Worm (Caenorhabditis elegans) whole organism, late embryonic: Measurements from ENCODE around the gene cdc-25.3.

Source experiments
- C38D4.7 ChIP-seq: fragments of 200-800 bp; sonication (Bioruptor generic); optimal IDR thresholded peaks from 2 replicates; lab custom pipeline; 2018; ENCODE audit warnings: mild to moderate bottlenecking, missing genetic modification characterization, moderate library complexity, missing compliant biosample characterization
- F13H6.1 ChIP-seq: sonication (generic microtip); optimal IDR thresholded peaks from 2 replicates; lab custom pipeline; 2016; ENCODE audit warnings: missing genetic modification characterization, missing compliant biosample characterization
- Y22D7AL.16 ChIP-seq: sonication (generic microtip); optimal IDR thresholded peaks from 2 replicates; lab custom pipeline; 2016; ENCODE audit warnings: missing genetic modification characterization, missing compliant biosample characterization
- ama-1 ChIP-seq: fragments of 150-350 bp; optimal IDR thresholded peaks from 2 replicates; lab custom pipeline; 2014
- ceh-18 ChIP-seq: sonication (generic microtip); optimal IDR thresholded peaks from 2 replicates; lab custom pipeline; 2016; ENCODE audit warnings: missing genetic modification characterization, missing compliant biosample characterization
- ceh-19 ChIP-seq: fragments of 200-800 bp; sonication (Bioruptor generic); optimal IDR thresholded peaks from 2 replicates; lab custom pipeline; 2018; ENCODE audit warnings: mild to moderate bottlenecking, missing genetic modification characterization, missing compliant biosample characterization
- ceh-24 ChIP-seq: sonication (generic microtip); optimal IDR thresholded peaks from 2 replicates; lab custom pipeline; 2016; ENCODE audit warnings: mild to moderate bottlenecking, missing genetic modification characterization, missing compliant biosample characterization
- ceh-30 ChIP-seq: fragments of 150-350 bp; optimal IDR thresholded peaks from 2 replicates; lab custom pipeline; 2014; ENCODE audit warnings: missing biosample characterization, missing genetic modification characterization
- ceh-34 ChIP-seq: sonication (generic microtip); optimal IDR thresholded peaks from 2 replicates; lab custom pipeline; 2016; ENCODE audit warnings: mild to moderate bottlenecking, missing genetic modification characterization, missing compliant biosample characterization
- ceh-48 ChIP-seq: sonication (generic microtip); optimal IDR thresholded peaks from 2 replicates; lab custom pipeline; 2016; ENCODE audit warnings: missing genetic modification characterization, inconsistent platforms, missing compliant biosample characterization
- ceh-9 ChIP-seq: sonication (generic microtip); optimal IDR thresholded peaks from 2 replicates; lab custom pipeline; 2016; ENCODE audit warnings: mild to moderate bottlenecking, missing genetic modification characterization, inconsistent platforms, missing compliant biosample characterization
- che-1 ChIP-seq: sonication (generic microtip); optimal IDR thresholded peaks from 2 replicates; lab custom pipeline; 2016; ENCODE audit warnings: mild to moderate bottlenecking, missing genetic modification characterization, missing compliant biosample characterization
- dve-1 ChIP-seq: sonication (generic microtip); optimal IDR thresholded peaks from 2 replicates; lab custom pipeline; 2017; ENCODE audit warnings: antibody characterized with exemption, mild to moderate bottlenecking, missing genetic modification characterization, missing compliant biosample characterization
- elt-2 ChIP-seq: sonication (generic microtip); optimal IDR thresholded peaks from 2 replicates; lab custom pipeline; 2016; ENCODE audit warnings: missing genetic modification reagents, missing genetic modification characterization, missing compliant biosample characterization
- ets-4 ChIP-seq: sonication (generic microtip); optimal IDR thresholded peaks from 2 replicates; lab custom pipeline; 2016; ENCODE audit warnings: missing genetic modification characterization, missing compliant biosample characterization
- eyg-1 ChIP-seq: sonication (generic microtip); optimal IDR thresholded peaks from 2 replicates; lab custom pipeline; 2016; ENCODE audit warnings: missing genotype, missing genetic modification characterization, missing compliant biosample characterization
- fkh-10 ChIP-seq: fragments of 150-350 bp; optimal IDR thresholded peaks from 2 replicates; lab custom pipeline; 2014; ENCODE audit warnings: missing biosample characterization, missing genetic modification reagents, missing genetic modification characterization
- gmeb-2 ChIP-seq: sonication (generic microtip); optimal IDR thresholded peaks from 2 replicates; lab custom pipeline; 2016; ENCODE audit warnings: missing genetic modification characterization, inconsistent platforms, missing compliant biosample characterization
- hlh-30 ChIP-seq: sonication (generic microtip); optimal IDR thresholded peaks from 2 replicates; lab custom pipeline; 2017; ENCODE audit warnings: antibody characterized with exemption, missing genetic modification characterization, missing compliant biosample characterization; ENCODE audit not compliant: insufficient read depth
- hlh-6 ChIP-seq: sonication (generic microtip); optimal IDR thresholded peaks from 2 replicates; lab custom pipeline; 2016; ENCODE audit warnings: missing genotype, missing genetic modification characterization, missing compliant biosample characterization
- lin-11 ChIP-seq: fragments of 200-800 bp; sonication (Bioruptor generic); optimal IDR thresholded peaks from 2 replicates; lab custom pipeline; 2018; ENCODE audit warnings: mild to moderate bottlenecking, missing genetic modification characterization, missing compliant biosample characterization
- nfya-1 ChIP-seq: sonication (generic microtip); optimal IDR thresholded peaks from 2 replicates; lab custom pipeline; 2017; ENCODE audit warnings: missing genetic modification characterization, mild to moderate bottlenecking, missing compliant biosample characterization, antibody characterized with exemption, moderate library complexity
- nhr-232 ChIP-seq: sonication (generic microtip); optimal IDR thresholded peaks from 2 replicates; lab custom pipeline; 2016; ENCODE audit warnings: missing genetic modification characterization, missing compliant biosample characterization
- odd-2 ChIP-seq: sonication (generic microtip); optimal IDR thresholded peaks from 2 replicates; lab custom pipeline; 2017; ENCODE audit warnings: antibody characterized with exemption, mild to moderate bottlenecking, missing genetic modification characterization, missing compliant biosample characterization
- pag-3 ChIP-seq: sonication (generic microtip); optimal IDR thresholded peaks from 2 replicates; lab custom pipeline; 2016; ENCODE audit warnings: missing compliant biosample characterization, missing genetic modification characterization, borderline replicate concordance
- pat-9 ChIP-seq: fragments of 200-800 bp; sonication (Bioruptor generic); optimal IDR thresholded peaks from 2 replicates; lab custom pipeline; 2018; ENCODE audit warnings: mild to moderate bottlenecking, missing genetic modification characterization, moderate library complexity, missing compliant biosample characterization
- pax-1 ChIP-seq: fragments of 150-350 bp; optimal IDR thresholded peaks from 2 replicates; lab custom pipeline; 2014; ENCODE audit warnings: missing biosample characterization, missing genetic modification characterization
- pqm-1 ChIP-seq: sonication (generic microtip); optimal IDR thresholded peaks from 2 replicates; lab custom pipeline; 2016; ENCODE audit warnings: missing genetic modification characterization, missing compliant biosample characterization
- rnt-1 ChIP-seq: sonication (generic microtip); optimal IDR thresholded peaks from 2 replicates; lab custom pipeline; 2016; ENCODE audit warnings: missing genetic modification characterization, missing compliant biosample characterization
- tbx-2 ChIP-seq: sonication (generic microtip); optimal IDR thresholded peaks from 2 replicates; lab custom pipeline; 2016; ENCODE audit warnings: missing genetic modification characterization, missing compliant biosample characterization
- unc-3 ChIP-seq, 2 experiments: fragments of 200-800 bp in 1 of 2; sonication (Bioruptor generic) in 1 of 2; sonication (generic microtip) in 1 of 2; conservative IDR thresholded peaks in 1 of 2; optimal IDR thresholded peaks in 1 of 2; 2 replicates each; pipeline versions ENCODE4 v1.3.6 to Lab custom; 2016 to 2022; ENCODE audit warnings: missing compliant biosample characterization in 2 of 2, missing genetic modification characterization in 2 of 2, missing genetic modification reagents in 1 of 2
- zip-5 ChIP-seq: sonication (generic microtip); optimal IDR thresholded peaks from 2 replicates; lab custom pipeline; 2016; ENCODE audit warnings: missing genetic modification characterization, missing compliant biosample characterization

Gene cdc-25.3

ce11 chrIII:8917879-8918381 is at the start of gene cdc-25.3:
cdc-25.3 (minus strand) TSS chrIII:8917929.
- TF ChIP-seq ets-4 (tag; lab: Kevin White, UChicago), result no peak
- no peak for TF ChIP-seq ceh-34 (tag; lab: Kevin White, UChicago)
- no peak for TF ChIP-seq ceh-48
- no peak for TF ChIP-seq hlh-30 (tag; lab: Kevin White, UChicago)
- no peak for TF ChIP-seq odd-2 (tag; lab: Kevin White, UChicago)
- no peak for TF ChIP-seq elt-2 (tag; lab: Kevin White, UChicago)
- TF ChIP-seq ceh-9 (tag; lab: Kevin White, UChicago), result no peak
- no peak for TF ChIP-seq pqm-1
- no peak for TF ChIP-seq ceh-19
- TF ChIP-seq lin-11 (tag; lab: Kevin White, UChicago), result no peak
- no peak for TF ChIP-seq fkh-10 (GFP tag; lab: Kevin White, UChicago)
- TF ChIP-seq che-1, result no peak
- no peak for TF ChIP-seq hlh-6 (tag; lab: Kevin White, UChicago)
- TF ChIP-seq ceh-30 (tag; lab: Kevin White, UChicago), result no peak
- no peak for TF ChIP-seq dve-1 (tag; lab: Kevin White, UChicago)
- TF ChIP-seq, all 69 proteins: peak for 0

DNA sequence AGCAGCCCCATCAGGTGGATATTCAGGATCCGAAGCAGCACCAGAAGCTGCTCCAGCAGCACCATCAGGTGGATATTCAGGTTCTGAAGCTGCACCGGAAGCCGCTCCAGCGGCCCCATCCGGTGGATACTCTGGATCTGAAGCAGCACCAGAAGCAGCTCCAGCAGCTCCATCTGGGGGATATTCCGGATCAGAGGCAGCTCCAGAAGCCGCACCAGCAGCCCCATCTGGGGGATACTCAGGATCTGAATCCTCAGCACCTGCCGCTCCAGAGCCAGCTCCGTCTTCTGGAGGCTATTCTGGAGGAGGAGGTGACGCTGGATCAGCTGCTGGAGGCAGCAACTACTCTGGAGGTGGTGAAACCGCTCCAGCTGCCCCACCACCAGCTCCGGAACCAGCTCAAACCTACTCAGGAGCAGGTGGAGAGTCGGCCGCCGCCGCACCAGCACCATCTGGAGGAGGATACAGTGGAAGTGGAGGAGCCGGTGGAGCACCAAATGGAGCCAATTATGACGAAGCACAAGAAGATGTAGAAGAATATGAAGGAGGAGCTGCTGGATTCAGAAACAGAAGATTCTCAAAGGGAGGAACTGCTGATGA is 47.1 kb upstream of the cdc-25.3 start:
- TF ChIP-seq fkh-10 (GFP tag; lab: Kevin White, UChicago) (no peak), dve-1 (tag; lab: Kevin White, UChicago) (peak; percentile 43)

- TF ChIP-seq pax-1 (tag; lab: Kevin White, UChicago) (no peak), ceh-34 (tag; lab: Kevin White, UChicago) (no peak), ceh-9 (tag; lab: Kevin White, UChicago) (no peak), nhr-232 (tag; lab: Kevin White, UChicago) (no peak), Y22D7AL.16 (tag; lab: Kevin White, UChicago) (no peak), ceh-48 (no peak), C38D4.7 (no peak), pat-9 (tag; lab: Kevin White, UChicago) (no peak), ceh-18 (tag; lab: Kevin White, UChicago) (no peak), lin-11 (tag; lab: Kevin White, UChicago) (no peak), zip-5 (no peak), hlh-30 (tag; lab: Kevin White, UChicago) (no peak), pqm-1 (no peak), dve-1 (tag; lab: Kevin White, UChicago) (no peak), eyg-1 (no peak), elt-2 (tag; lab: Kevin White, UChicago) (no peak)
Observed at ce11 chrIII:8962475-8962874, 44.7 kb upstream of the cdc-25.3 start.

- TF ChIP-seq rnt-1 (tag; lab: Kevin White, UChicago), result no peak
- TF ChIP-seq F13H6.1 (tag; lab: Kevin White, UChicago), result no peak
- TF ChIP-seq elt-2 (tag; lab: Kevin White, UChicago), result no peak
- no peak for TF ChIP-seq pax-1 (tag; lab: Kevin White, UChicago)
- TF ChIP-seq ceh-24, result no peak
- TF ChIP-seq unc-3 (GFP tag; conservative IDR thresholded peaks at IDR 0.05; lab: Robert Waterston, UW), result no peak
- no peak for TF ChIP-seq unc-3 (tag; optimal IDR thresholded peaks at IDR 0.05; lab: Kevin White, UChicago)
- TF ChIP-seq nfya-1, result no peak
- TF ChIP-seq odd-2 (tag; lab: Kevin White, UChicago), result no peak
- no peak for TF ChIP-seq Y22D7AL.16 (tag; lab: Kevin White, UChicago)
- TF ChIP-seq C38D4.7, result no peak
- TF ChIP-seq pag-3 (tag; lab: Kevin White, UChicago), result no peak
- no peak for TF ChIP-seq tbx-2
- no peak for TF ChIP-seq nhr-232 (tag; lab: Kevin White, UChicago)
- TF ChIP-seq ceh-48, result no peak
- no peak for TF ChIP-seq hlh-6 (tag; lab: Kevin White, UChicago)
- TF ChIP-seq ceh-30 (tag; lab: Kevin White, UChicago), result no peak
- TF ChIP-seq gmeb-2 (tag; lab: Kevin White, UChicago), result no peak
- no peak for TF ChIP-seq ama-1 (lab: Kevin White, UChicago)
Observed at ce11 chrIII:8961993-8962392, 44.3 kb upstream of the cdc-25.3 start, which contains the start of gene grl-25. grl-25 (plus strand) TSS chrIII:8962293.
